Worm (Caenorhabditis elegans): ENCODE data around the gene romo-1.

DNA sequence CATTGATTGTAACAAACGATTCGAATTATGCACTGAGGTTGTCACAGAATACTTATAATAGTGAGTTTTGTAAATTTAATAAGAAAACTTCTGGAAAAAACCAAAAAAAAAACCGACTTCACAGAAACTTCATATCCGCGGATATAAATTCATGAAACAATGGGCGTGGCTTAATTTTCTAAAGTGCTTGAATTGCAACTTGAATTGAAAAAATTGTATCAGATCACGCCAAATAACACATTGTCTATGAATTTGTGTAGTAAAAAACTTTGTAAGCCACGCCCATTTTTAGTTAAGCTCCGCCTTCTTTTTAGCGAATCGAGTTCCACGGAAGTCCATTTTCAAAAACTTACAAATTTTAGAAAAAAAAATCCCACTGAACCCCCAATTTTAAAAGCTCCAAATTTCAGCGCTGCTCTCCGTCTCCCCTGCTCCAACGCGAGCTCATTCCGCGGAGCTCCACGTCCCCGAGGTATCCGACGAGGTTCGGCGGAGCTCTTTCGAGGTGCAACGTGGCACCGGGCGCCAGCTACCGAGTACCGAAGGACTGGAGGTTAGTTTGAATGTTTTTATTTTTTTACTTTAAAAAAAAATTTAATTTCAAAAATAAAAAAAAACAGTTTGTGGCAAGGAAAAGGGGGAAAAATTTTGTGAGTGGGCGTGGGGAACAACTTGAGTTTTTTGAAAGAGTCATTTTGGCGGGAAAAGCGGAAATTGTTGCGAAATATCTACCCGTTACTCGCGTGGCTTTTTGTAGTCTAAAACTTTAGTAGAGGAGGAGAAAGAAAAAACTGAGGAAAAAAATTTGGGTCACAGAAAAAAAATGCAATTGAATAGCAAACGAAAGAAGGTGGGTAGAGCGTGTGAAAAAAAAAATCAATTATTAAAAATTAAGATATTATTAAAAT, 41.8 kb upstream of the romo-1 start:
- TF ChIP-seq tra-4 (tag; optimal IDR thresholded peaks at IDR 0.05) (no peak), pes-1 (GFP tag; IDR thresholded peaks at IDR 0.05) (no peak), flt-1 (GFP tag; IDR thresholded peaks at IDR 0.05) (no peak), tbx-37 (GFP tag; conservative IDR thresholded peaks at IDR 0.05) (no peak), ets-7 (tag; optimal IDR thresholded peaks at IDR 0.05) (no peak), sea-1 (GFP tag; conservative IDR thresholded peaks at IDR 0.05) (no peak), ama-1 (optimal IDR thresholded peaks at IDR 0.05) (no peak), F13C5.2 (tag; optimal IDR thresholded peaks at IDR 0.05) (no peak), hnd-1 (tag; optimal IDR thresholded peaks at IDR 0.05) (no peak), hmbx-1 (tag; optimal IDR thresholded peaks at IDR 0.05) (no peak), hmg-4 (GFP tag; optimal IDR thresholded peaks at IDR 0.05) (no peak), B0310.2 (tag; optimal IDR thresholded peaks at IDR 0.05) (no peak), ceh-13 (GFP tag; optimal IDR thresholded peaks at IDR 0.05) (no peak), ceh-36 (tag; optimal IDR thresholded peaks at IDR 0.05) (no peak)
